Worm (Caenorhabditis elegans) whole organism, L4 larva: ENCODE measurements around the gene dmd-5.
A peak's percentile ranks its signal among the peaks of the same experiment; 100 is the strongest.

Source experiments
- D1046.2 ChIP-seq: fragments of 200-800 bp; sonication (Bioruptor generic); IDR thresholded peaks from 2 replicates; pipeline ENCODE4 v1.3.6; 2022; ENCODE audit warnings: missing genetic modification characterization, missing compliant biosample characterization
- T20F7.1 ChIP-seq: fragments of 200-800 bp; sonication (Bioruptor generic); optimal IDR thresholded peaks from 2 replicates; lab custom pipeline; 2018; ENCODE audit warnings: mild to moderate bottlenecking, missing genetic modification characterization, missing compliant biosample characterization
- Y105C5A.15 ChIP-seq: fragments of 200-800 bp; sonication (Bioruptor generic); IDR thresholded peaks from 2 replicates; pipeline ENCODE4 v1.3.6; 2022; ENCODE audit warnings: missing genetic modification characterization, missing compliant biosample characterization
- Y75B8A.6 ChIP-seq: fragments of 200-800 bp; sonication (Bioruptor generic); IDR thresholded peaks from 2 replicates; pipeline ENCODE4 v1.3.6; 2022; ENCODE audit warnings: missing genetic modification reagents, missing genetic modification characterization, missing compliant biosample characterization
- ZK337.2 ChIP-seq: fragments of 200-800 bp; sonication (Bioruptor generic); IDR thresholded peaks from 2 replicates; pipeline ENCODE4 v1.3.6; 2022; ENCODE audit warnings: missing genetic modification reagents, missing genetic modification characterization, missing compliant biosample characterization
- aly-2 ChIP-seq: sonication (generic microtip); optimal IDR thresholded peaks from 2 replicates; lab custom pipeline; 2018; ENCODE audit warnings: missing biosample characterization, missing genetic modification characterization
- ceh-20 ChIP-seq: fragments of 200-800 bp; sonication (Bioruptor generic); IDR thresholded peaks from 2 replicates; pipeline ENCODE4 v1.3.6; 2022; ENCODE audit warnings: missing genetic modification reagents, missing genetic modification characterization, missing compliant biosample characterization
- ceh-82 ChIP-seq: sonication (generic microtip); optimal IDR thresholded peaks from 2 replicates; lab custom pipeline; 2017; ENCODE audit warnings: missing biosample characterization, missing genetic modification characterization
- daf-16 ChIP-seq, 3 experiments: sonication (generic microtip); optimal IDR thresholded peaks; 2 replicates each; lab custom pipeline; 2016 to 2017; ENCODE audit warnings: missing genetic modification characterization in 3 of 3, missing genetic modification reagents in 3 of 3, mild to moderate bottlenecking in 2 of 3, missing compliant biosample characterization in 2 of 3, missing biosample characterization in 1 of 3, moderate library complexity in 1 of 3
- daf-19 ChIP-seq: fragments of 200-800 bp; sonication (Bioruptor generic); conservative IDR thresholded peaks from 2 replicates; pipeline ENCODE4 v1.3.6; 2022; ENCODE audit warnings: missing genetic modification characterization, missing compliant biosample characterization
- dmd-6 ChIP-seq: fragments of 200-800 bp; sonication (Bioruptor generic); IDR thresholded peaks from 2 replicates; pipeline ENCODE4 v1.3.6; 2022; ENCODE audit warnings: missing genetic modification reagents, missing genetic modification characterization, missing compliant biosample characterization
- dve-1 ChIP-seq: sonication (generic microtip); optimal IDR thresholded peaks from 2 replicates; lab custom pipeline; 2017; ENCODE audit warnings: antibody characterized with exemption, mild to moderate bottlenecking, missing genetic modification characterization, missing compliant biosample characterization; ENCODE audit not compliant: insufficient read depth
- egl-27 ChIP-seq: sonication (generic microtip); optimal IDR thresholded peaks from 3 replicates; lab custom pipeline; 2017; ENCODE audit warnings: missing biosample characterization, missing genetic modification reagents, missing genetic modification characterization
- fos-1 ChIP-seq: fragments of 150-350 bp; optimal IDR thresholded peaks from 2 replicates; lab custom pipeline; 2014; ENCODE audit warnings: missing biosample characterization, missing genetic modification characterization
- hif-1 ChIP-seq, 2 experiments: sonication (generic microtip); optimal IDR thresholded peaks; 2 replicates each; lab custom pipeline; 2016 to 2017; ENCODE audit warnings: missing compliant biosample characterization in 2 of 2, missing genetic modification characterization in 2 of 2, missing genetic modification reagents in 2 of 2, missing genotype in 2 of 2, mild to moderate bottlenecking in 1 of 2
- hlh-11 ChIP-seq: fragments of 200-800 bp; sonication (Bioruptor generic); optimal IDR thresholded peaks from 2 replicates; lab custom pipeline; 2018; ENCODE audit warnings: mild to moderate bottlenecking, missing genetic modification characterization, missing compliant biosample characterization
- lim-7 ChIP-seq: fragments of 200-800 bp; sonication (Bioruptor generic); IDR thresholded peaks from 2 replicates; pipeline ENCODE4 v1.3.6; 2022; ENCODE audit warnings: missing genetic modification characterization, missing compliant biosample characterization
- lin-38 ChIP-seq: fragments of 200-800 bp; sonication (Bioruptor generic); IDR thresholded peaks from 2 replicates; pipeline ENCODE4 v1.3.6; 2022; ENCODE audit warnings: missing genetic modification reagents, missing genetic modification characterization, missing compliant biosample characterization
- lir-3 ChIP-seq: sonication (generic microtip); optimal IDR thresholded peaks from 2 replicates; lab custom pipeline; 2016; ENCODE audit warnings: mild to moderate bottlenecking, missing genetic modification characterization, missing compliant biosample characterization
- mes-2 ChIP-seq: sonication (generic microtip); optimal IDR thresholded peaks from 2 replicates; lab custom pipeline; 2016; ENCODE audit warnings: missing genotype, mild to moderate bottlenecking, missing genetic modification characterization, missing compliant biosample characterization; ENCODE audit not compliant: poor library complexity, severe bottlenecking
- nhr-237 ChIP-seq: sonication (generic microtip); optimal IDR thresholded peaks from 2 replicates; lab custom pipeline; 2017; ENCODE audit warnings: missing biosample characterization, missing genetic modification characterization
- nhr-25 ChIP-seq: sonication (generic microtip); optimal IDR thresholded peaks from 2 replicates; lab custom pipeline; 2017; ENCODE audit warnings: missing genetic modification characterization, mild to moderate bottlenecking, missing compliant biosample characterization, antibody characterized with exemption, moderate library complexity, borderline replicate concordance; ENCODE audit not compliant: insufficient read depth
- nhr-28 ChIP-seq: fragments of 150-350 bp; optimal IDR thresholded peaks from 2 replicates; lab custom pipeline; 2014; ENCODE audit warnings: missing biosample characterization, missing genetic modification characterization
- nhr-42 ChIP-seq: fragments of 200-800 bp; sonication (Bioruptor generic); IDR thresholded peaks from 2 replicates; pipeline ENCODE4 v1.3.6; 2022; ENCODE audit warnings: missing genetic modification characterization, missing compliant biosample characterization
- pha-4 ChIP-seq, 2 experiments: fragments of 150-350 bp in 1 of 2; fragments of 200-800 bp in 1 of 2; sonication (Bioruptor generic) in 1 of 2; IDR thresholded peaks in 1 of 2; optimal IDR thresholded peaks in 1 of 2; 2 replicates each; pipeline versions ENCODE4 v1.3.6 to Lab custom; 2014 to 2022; ENCODE audit warnings: missing genetic modification characterization in 2 of 2, missing genetic modification reagents in 2 of 2, missing biosample characterization in 1 of 2, missing compliant biosample characterization in 1 of 2
- pqm-1 ChIP-seq: sonication (generic microtip); optimal IDR thresholded peaks from 2 replicates; lab custom pipeline; 2017; ENCODE audit warnings: missing biosample characterization, missing genetic modification characterization
- saeg-2 ChIP-seq: fragments of 200-800 bp; sonication (Bioruptor generic); IDR thresholded peaks from 2 replicates; pipeline ENCODE4 v1.3.6; 2022; ENCODE audit warnings: missing genetic modification reagents, missing genetic modification characterization, missing compliant biosample characterization
- sdz-12 ChIP-seq: fragments of 200-800 bp; sonication (Bioruptor generic); optimal IDR thresholded peaks from 2 replicates; lab custom pipeline; 2018; ENCODE audit warnings: mild to moderate bottlenecking, missing genetic modification characterization, missing compliant biosample characterization
- unc-39 ChIP-seq: sonication (generic microtip); optimal IDR thresholded peaks from 2 replicates; lab custom pipeline; 2017; ENCODE audit warnings: missing biosample characterization, missing genetic modification characterization

dmd-5 gene

ce11 chrII:5748395-5748794 is 25.6 kb downstream of the dmd-5 start (continued):
- no peak for TF ChIP-seq ceh-82 (tag; lab: Kevin White, UChicago)

ce11 chrII:5747312-5747711 is 26.7 kb downstream of the dmd-5 start:
- TF ChIP-seq nhr-28 (tag; lab: Kevin White, UChicago) (peak; percentile 72), unc-39 (tag; lab: Kevin White, UChicago) (no peak), dmd-6 (GFP tag; lab: Robert Waterston, UW) (peak; percentile 21; the same call in 1 of the 2 replicates), ZK337.2 (GFP tag; lab: Robert Waterston, UW) (no peak), fos-1 (tag; lab: Kevin White, UChicago) (no peak), sdz-12 (no peak), pqm-1 (tag; lab: Kevin White, UChicago) (peak; percentile 73), pha-4 (GFP tag; IDR thresholded peaks at IDR 0.05; lab: Robert Waterston, UW) (no peak), pha-4 (tag; optimal IDR thresholded peaks at IDR 0.05; lab: Kevin White, UChicago) (no peak), hlh-11 (tag; lab: Kevin White, UChicago) (peak; percentile 30), hif-1 (tag; optimal IDR thresholded peaks at IDR 0.05; lab: Kevin White, UChicago) (no peak), mes-2 (tag; lab: Kevin White, UChicago) (no peak), saeg-2 (GFP tag; lab: Robert Waterston, UW) (no peak), daf-16 (GFP tag; optimal IDR thresholded peaks at IDR 0.05; lab: Kevin White, UChicago) (no peak), daf-16 (tag; optimal IDR thresholded peaks at IDR 0.05; lab: Kevin White, UChicago) (peak; percentile 27)
- TF ChIP-seq, all 104 proteins: peak for 5

- TF ChIP-seq dmd-6 (GFP tag; lab: Robert Waterston, UW) = 0 out of 2 replicates have a peak, but pooled peaks have one; percentile 17
- TF ChIP-seq Y75B8A.6 (GFP tag; lab: Robert Waterston, UW) = no peak
These were observed 28.9 kb downstream of the dmd-5 start, which contains the start of gene F10C1.9 for ce11 chrII:5745088-5745487. TSS of gene F10C1.9 (minus strand) at chrII:5745284.

ce11 chrII:5744342-5744741 is 29.7 kb downstream of the dmd-5 start:
- TF ChIP-seq dmd-6 (GFP tag; lab: Robert Waterston, UW) = peak; percentile 55
- TF ChIP-seq Y105C5A.15 (GFP tag; lab: Robert Waterston, UW) = no peak
- no peak for TF ChIP-seq lir-3 (tag; lab: Kevin White, UChicago)
- TF ChIP-seq D1046.2 (GFP tag; lab: Robert Waterston, UW) = no peak
- peak; percentile 52 for TF ChIP-seq pqm-1 (tag; lab: Kevin White, UChicago)
- TF ChIP-seq dve-1 (tag; lab: Kevin White, UChicago) = peak; percentile 59
- no peak for TF ChIP-seq lim-7 (GFP tag; lab: Robert Waterston, UW)

- TF ChIP-seq fos-1 (tag; lab: Kevin White, UChicago) (no peak), lin-38 (GFP tag; lab: Robert Waterston, UW) (no peak), pqm-1 (tag; lab: Kevin White, UChicago) (peak; percentile 71), dmd-6 (GFP tag; lab: Robert Waterston, UW) (0 out of 2 replicates have a peak, but pooled peaks have one; percentile 9), egl-27 (tag; lab: Kevin White, UChicago) (no peak), aly-2 (no peak), nhr-237 (tag; lab: Kevin White, UChicago) (no peak)
- TF ChIP-seq, all 104 proteins: peak for 2
These were observed 31.3 kb downstream of the dmd-5 start for ce11 chrII:5742767-5743166.

- TF ChIP-seq dve-1 (tag; lab: Kevin White, UChicago) (no peak), nhr-25 (no peak), daf-19 (GFP tag; lab: Robert Waterston, UW) (no peak), lim-7 (GFP tag; lab: Robert Waterston, UW) (no peak), nhr-42 (GFP tag; lab: Robert Waterston, UW) (no peak), ceh-20 (GFP tag; lab: Robert Waterston, UW) (no peak), T20F7.1 (GFP tag; lab: Kevin White, UChicago) (no peak)
- TF ChIP-seq, all 104 proteins: peak for 0
These were observed 35.2 kb downstream of the dmd-5 start, which contains the start of gene hlh-14 for ce11 chrII:5738795-5739194. TSS of gene hlh-14 (minus strand) at chrII:5738895.
